Worm (Caenorhabditis elegans) whole organism, early embryonic: ENCODE results near the gene gar-1.

Experiments used
- B0310.2 ChIP-seq: sonication (generic microtip); optimal IDR thresholded peaks from 2 replicates; lab custom pipeline; 2016; ENCODE audit warnings: mild to moderate bottlenecking, missing genetic modification characterization, missing compliant biosample characterization
- ama-1 ChIP-seq: fragments of 150-350 bp; optimal IDR thresholded peaks from 2 replicates; lab custom pipeline; 2014
- flt-1 ChIP-seq: fragments of 200-800 bp; sonication (Bioruptor generic); IDR thresholded peaks from 2 replicates; pipeline ENCODE4 v1.3.6; 2022; ENCODE audit warnings: missing genetic modification characterization, missing compliant biosample characterization

ce11 chrX:6435812-6436211 is 48.9 kb downstream of the gar-1 start:
- TF ChIP-seq flt-1 = no peak
- no peak for TF ChIP-seq ama-1
- TF ChIP-seq B0310.2 = no peak
